Fruit fly (Drosophila melanogaster) whole organism, embryonic: ENCODE data around the gene tst.
A peak's percentile ranks its signal among the peaks of the same experiment; 100 is the strongest.

Experiments used
- Aef1 ChIP-seq: fragments of 200-800 bp; sonication (Bioruptor generic); IDR thresholded peaks from 3 replicates; pipeline ENCODE4 v1.3.6; 2022; ENCODE audit warnings: missing biosample characterization, missing genetic modification characterization
- Atf6 ChIP-seq: fragments of 200-800 bp; sonication (Bioruptor generic); IDR thresholded peaks from 2 replicates; pipeline ENCODE4 v1.3.6; 2022; ENCODE audit warnings: missing biosample characterization, missing genetic modification characterization
- B-H2 ChIP-seq: fragments of 200-800 bp; sonication (Bioruptor generic); optimal IDR thresholded peaks from 2 replicates; lab custom pipeline; 2018; ENCODE audit warnings: missing biosample characterization, mild to moderate bottlenecking, missing genetic modification characterization
- Bgb ChIP-seq: fragments of 200-800 bp; sonication (Bioruptor generic); IDR thresholded peaks from 2 replicates; pipeline ENCODE4 v1.3.6; 2022; ENCODE audit warnings: missing biosample characterization, missing genetic modification characterization; ENCODE audit not compliant: partially characterized antibody
- Bteb2 ChIP-seq: fragments of 200-800 bp; sonication (Bioruptor generic); optimal IDR thresholded peaks from 2 replicates; lab custom pipeline; 2016; ENCODE audit warnings: missing biosample characterization, missing genetic modification characterization
- CG10321 ChIP-seq: fragments of 200-800 bp; sonication (Bioruptor generic); IDR thresholded peaks from 2 replicates; pipeline ENCODE4 v1.3.6; 2022; ENCODE audit warnings: missing biosample characterization, missing genetic modification characterization
- CG11504 ChIP-seq: fragments of 200-800 bp; sonication (Bioruptor generic); optimal IDR thresholded peaks from 3 replicates; lab custom pipeline; 2019; ENCODE audit warnings: missing biosample characterization, mild to moderate bottlenecking, missing genetic modification characterization, moderate library complexity
- CG12155 ChIP-seq: fragments of 200-800 bp; sonication (Bioruptor generic); optimal IDR thresholded peaks from 3 replicates; lab custom pipeline; 2016; ENCODE audit warnings: missing biosample characterization, missing genetic modification characterization
- CG13287 ChIP-seq: fragments of 200-800 bp; sonication (Bioruptor generic); IDR thresholded peaks from 2 replicates; pipeline ENCODE4 v1.3.6; 2022; ENCODE audit warnings: missing biosample characterization, missing genetic modification characterization; ENCODE audit not compliant: partially characterized antibody
- CG14014 ChIP-seq: fragments of 200-800 bp; sonication (Bioruptor generic); IDR thresholded peaks from 2 replicates; pipeline ENCODE4 v1.3.6; 2022; ENCODE audit warnings: missing biosample characterization, missing genetic modification characterization
- CG15269 ChIP-seq: fragments of 200-800 bp; sonication (Bioruptor generic); optimal IDR thresholded peaks from 2 replicates; lab custom pipeline; 2018; ENCODE audit warnings: missing biosample characterization, mild to moderate bottlenecking, missing genetic modification characterization, moderate library complexity
- CG15479 ChIP-seq: fragments of 200-800 bp; sonication (Bioruptor generic); optimal IDR thresholded peaks from 3 replicates; lab custom pipeline; 2019; ENCODE audit warnings: missing biosample characterization, mild to moderate bottlenecking, missing genetic modification characterization, moderate library complexity
- CG15514 ChIP-seq: fragments of 200-800 bp; sonication (Bioruptor generic); optimal IDR thresholded peaks from 3 replicates; lab custom pipeline; 2017; ENCODE audit warnings: missing biosample characterization, missing genetic modification characterization, mild to moderate bottlenecking, moderate library complexity, missing genetic modification reagents
- CG17186 ChIP-seq: fragments of 200-800 bp; sonication (Bioruptor generic); optimal IDR thresholded peaks from 3 replicates; lab custom pipeline; 2017; ENCODE audit warnings: missing biosample characterization, missing genetic modification reagents, missing genetic modification characterization
- CG18619 ChIP-seq: fragments of 200-800 bp; sonication (Bioruptor generic); optimal IDR thresholded peaks from 3 replicates; lab custom pipeline; 2017; ENCODE audit warnings: missing biosample characterization, mild to moderate bottlenecking, missing genetic modification characterization
- CG2712 ChIP-seq: fragments of 200-800 bp; optimal IDR thresholded peaks from 3 replicates; lab custom pipeline; 2019; ENCODE audit warnings: missing biosample characterization, mild to moderate bottlenecking, missing genetic modification characterization, moderate library complexity
- CG2875 ChIP-seq: fragments of 200-800 bp; sonication (Bioruptor generic); optimal IDR thresholded peaks from 2 replicates; lab custom pipeline; 2017; ENCODE audit warnings: missing biosample characterization, mild to moderate bottlenecking, missing genetic modification characterization, missing genetic modification reagents
- CG31365 ChIP-seq: fragments of 200-800 bp; sonication (Bioruptor generic); optimal IDR thresholded peaks from 2 replicates; lab custom pipeline; 2018; ENCODE audit warnings: missing biosample characterization, mild to moderate bottlenecking, missing genetic modification characterization
- CG42726 ChIP-seq: fragments of 200-800 bp; sonication (Bioruptor generic); IDR thresholded peaks from 2 replicates; pipeline ENCODE4 v1.3.6; 2022; ENCODE audit warnings: missing biosample characterization, missing genetic modification characterization; ENCODE audit not compliant: partially characterized antibody
- CG4820 ChIP-seq: fragments of 200-800 bp; sonication (Bioruptor generic); optimal IDR thresholded peaks from 3 replicates; lab custom pipeline; 2016; ENCODE audit warnings: missing biosample characterization, missing genetic modification characterization
- CG5245 ChIP-seq: fragments of 200-800 bp; sonication (Bioruptor generic); optimal IDR thresholded peaks from 3 replicates; lab custom pipeline; 2016; ENCODE audit warnings: missing biosample characterization, missing genetic modification characterization
- CG7271 ChIP-seq: fragments of 200-800 bp; sonication (Bioruptor generic); optimal IDR thresholded peaks from 2 replicates; lab custom pipeline; 2018; ENCODE audit warnings: missing biosample characterization, mild to moderate bottlenecking, missing genetic modification characterization, moderate library complexity
- CG7556 ChIP-seq: fragments of 200-800 bp; sonication (Bioruptor generic); optimal IDR thresholded peaks from 2 replicates; lab custom pipeline; 2017; ENCODE audit warnings: missing biosample characterization, mild to moderate bottlenecking, missing genetic modification characterization
- CG8290 ChIP-seq, 3 experiments: fragments of 200-800 bp; sonication (Bioruptor generic); optimal IDR thresholded peaks; 2 replicates each; lab custom pipeline; 2016 to 2019; ENCODE audit warnings: missing biosample characterization in 3 of 3, missing genetic modification characterization in 3 of 3, mild to moderate bottlenecking in 2 of 3, moderate library complexity in 1 of 3
- CG8765 ChIP-seq: fragments of 200-800 bp; sonication (Bioruptor generic); IDR thresholded peaks from 2 replicates; pipeline ENCODE4 v1.3.6; 2022; ENCODE audit warnings: missing biosample characterization, missing genetic modification characterization
- D19A ChIP-seq: fragments of 200-800 bp; optimal IDR thresholded peaks from 3 replicates; lab custom pipeline; 2019; ENCODE audit warnings: missing biosample characterization, mild to moderate bottlenecking, missing genetic modification characterization, moderate library complexity
- E2f2 ChIP-seq: fragments of 200-800 bp; sonication (Bioruptor generic); IDR thresholded peaks from 2 replicates; pipeline ENCODE4 v1.3.6; 2022; ENCODE audit warnings: missing biosample characterization, missing genetic modification characterization
- Elba2 ChIP-seq: fragments of 200-800 bp; sonication (Bioruptor generic); optimal IDR thresholded peaks from 3 replicates; lab custom pipeline; 2016; ENCODE audit warnings: missing biosample characterization, missing genetic modification characterization
- GATAe ChIP-seq: fragments of 200-800 bp; sonication (Bioruptor generic); conservative IDR thresholded peaks from 2 replicates; pipeline ENCODE4 v1.3.6; 2022; ENCODE audit warnings: missing biosample characterization, missing genetic modification characterization
- HLH4C ChIP-seq: fragments of 200-800 bp; sonication (Bioruptor generic); IDR thresholded peaks from 3 replicates; pipeline ENCODE4 v1.3.6; 2022; ENCODE audit warnings: missing biosample characterization, missing genetic modification characterization; ENCODE audit not compliant: partially characterized antibody
- HmgZ ChIP-seq: fragments of 200-800 bp; sonication (Bioruptor generic); optimal IDR thresholded peaks from 2 replicates; lab custom pipeline; 2018; ENCODE audit warnings: missing biosample characterization, mild to moderate bottlenecking, missing genetic modification characterization
- Optix ChIP-seq: fragments of 200-800 bp; sonication (Bioruptor generic); IDR thresholded peaks from 3 replicates; pipeline ENCODE4 v1.3.6; 2022; ENCODE audit warnings: missing biosample characterization, missing genetic modification characterization
- abd-A ChIP-seq: fragments of 200-800 bp; sonication (Bioruptor generic); optimal IDR thresholded peaks from 3 replicates; lab custom pipeline; 2019; ENCODE audit warnings: missing biosample characterization, mild to moderate bottlenecking, missing genetic modification characterization, moderate library complexity
- cad ChIP-seq: fragments of >200 bp; optimal IDR thresholded peaks from 2 replicates; lab custom pipeline; 2017; ENCODE audit warnings: missing biosample characterization, missing genetic modification characterization
- exex ChIP-seq: fragments of 200-800 bp; sonication (Bioruptor generic); optimal IDR thresholded peaks from 4 replicates; lab custom pipeline; 2018; ENCODE audit warnings: missing biosample characterization, mild to moderate bottlenecking, missing genetic modification characterization, moderate library complexity
- grau ChIP-seq: fragments of 200-800 bp; optimal IDR thresholded peaks from 3 replicates; lab custom pipeline; 2019; ENCODE audit warnings: missing biosample characterization, mild to moderate bottlenecking, missing genetic modification characterization, moderate library complexity
- her ChIP-seq: fragments of 200-800 bp; sonication (Bioruptor generic); optimal IDR thresholded peaks from 2 replicates; lab custom pipeline; 2016; ENCODE audit warnings: missing biosample characterization, missing genetic modification characterization
- klu ChIP-seq: fragments of 200-800 bp; sonication (Bioruptor generic); IDR thresholded peaks from 2 replicates; pipeline ENCODE4 v1.3.6; 2022; ENCODE audit warnings: missing biosample characterization, missing genetic modification characterization
- pum ChIP-seq: fragments of 200-800 bp; sonication (Bioruptor generic); optimal IDR thresholded peaks from 2 replicates; lab custom pipeline; 2016; ENCODE audit warnings: missing biosample characterization, missing genetic modification characterization
- pzg ChIP-seq: fragments of 200-800 bp; sonication (Bioruptor generic); optimal IDR thresholded peaks from 3 replicates; lab custom pipeline; 2018; ENCODE audit warnings: missing biosample characterization, mild to moderate bottlenecking, missing genetic modification characterization, moderate library complexity
- ranshi ChIP-seq: fragments of 200-800 bp; sonication (Bioruptor generic); IDR thresholded peaks from 2 replicates; pipeline ENCODE4 v1.3.6; 2022; ENCODE audit warnings: missing biosample characterization, missing genetic modification characterization
- seq ChIP-seq: fragments of 200-800 bp; sonication (Bioruptor generic); IDR thresholded peaks from 2 replicates; pipeline ENCODE4 v1.3.6; 2022; ENCODE audit warnings: missing biosample characterization, missing genetic modification characterization
- sqz ChIP-seq: fragments of 200-800 bp; sonication (Bioruptor generic); optimal IDR thresholded peaks from 3 replicates; lab custom pipeline; 2018; ENCODE audit warnings: missing biosample characterization, mild to moderate bottlenecking, missing genetic modification characterization
- ssp ChIP-seq: fragments of 200-800 bp; sonication (Bioruptor generic); IDR thresholded peaks from 2 replicates; pipeline ENCODE4 v1.3.6; 2022; ENCODE audit warnings: missing biosample characterization, missing genetic modification characterization
- vfl ChIP-seq: fragments of 200-800 bp; sonication (Bioruptor generic); optimal IDR thresholded peaks from 2 replicates; lab custom pipeline; 2016; ENCODE audit warnings: missing biosample characterization, missing genetic modification characterization
- wdn ChIP-seq: fragments of 200-800 bp; sonication (Bioruptor generic); IDR thresholded peaks from 2 replicates; pipeline ENCODE4 v1.3.6; 2022; ENCODE audit warnings: missing biosample characterization, missing genetic modification characterization
- wek ChIP-seq: fragments of 200-800 bp; sonication (Bioruptor generic); optimal IDR thresholded peaks from 3 replicates; lab custom pipeline; 2018; ENCODE audit warnings: missing biosample characterization, mild to moderate bottlenecking, missing genetic modification characterization, moderate library complexity

The tst gene

dm6 chr3R:23763015-23763414 is 9.6 kb downstream of the tst start, which contains the start of gene udt (continued):
- TF ChIP-seq CG5245 (GFP tag; lab: Kevin White, UChicago) (no peak), CG2712 (peak; percentile 13), her (GFP tag; lab: Kevin White, UChicago) (no peak)
- TF ChIP-seq, all 482 proteins: peak for 62

dm6 chr3R:23760219-23761018 is 12.2 kb downstream of the tst start, which contains the start of gene SdhD:
Gene SdhD (minus strand): TSS chr3R:23760600.
- TF ChIP-seq CG2875 (GFP tag; lab: Kevin White, UChicago): no peak
- TF ChIP-seq CG15479 (GFP tag; lab: Kevin White, UChicago): no peak
- no peak for TF ChIP-seq CG17186 (GFP tag; lab: Kevin White, UChicago)
- TF ChIP-seq vfl (GFP tag; lab: Kevin White, UChicago): peak; percentile 53
- TF ChIP-seq Bteb2 (GFP tag; lab: Kevin White, UChicago): peak; percentile 15
- no peak for TF ChIP-seq seq (GFP tag; lab: Robert Waterston, UW)
- no peak for TF ChIP-seq pum (GFP tag; lab: Kevin White, UChicago)
- peak; percentile 30; the same call in 1 of the 2 replicates for TF ChIP-seq E2f2 (GFP tag; lab: Robert Waterston, UW)
- TF ChIP-seq CG7271 (tag; lab: Kevin White, UChicago): no peak
- TF ChIP-seq Atf6 (GFP tag; lab: Robert Waterston, UW): peak; percentile 16; the same call in 1 of the 2 replicates
- TF ChIP-seq D19A: no peak
- no peak for TF ChIP-seq wdn (GFP tag; lab: Robert Waterston, UW)
- no peak for TF ChIP-seq abd-A (tag; lab: Kevin White, UChicago)
- no peak for TF ChIP-seq klu (GFP tag; lab: Robert Waterston, UW)
- peak; percentile 7; the same call in 1 of the 2 replicates for TF ChIP-seq CG14014 (GFP tag; lab: Robert Waterston, UW)
- TF ChIP-seq CG31365 (tag; lab: Kevin White, UChicago): no peak
- TF ChIP-seq CG18619: no peak
- TF ChIP-seq CG7556 (GFP tag; lab: Kevin White, UChicago): peak; percentile 19
- no peak for TF ChIP-seq CG8765 (GFP tag; lab: Robert Waterston, UW)
- no peak for TF ChIP-seq CG11504 (tag; lab: Kevin White, UChicago)
- TF ChIP-seq CG15269 (tag; lab: Kevin White, UChicago): peak; percentile 27
- TF ChIP-seq ranshi (GFP tag; lab: Robert Waterston, UW): peak; percentile 33; the same call in 1 of the 2 replicates
- TF ChIP-seq sqz (GFP tag; lab: Kevin White, UChicago): no peak
- peak; percentile 55 for TF ChIP-seq HmgZ (tag; lab: Kevin White, UChicago)
- no peak for TF ChIP-seq GATAe
- peak; percentile 10 for TF ChIP-seq CG4820 (GFP tag; lab: Kevin White, UChicago)
- no peak for TF ChIP-seq CG42726 (GFP tag; lab: Robert Waterston, UW)
- TF ChIP-seq B-H2: peak; percentile 61
- TF ChIP-seq CG12155: peak; percentile 31
- TF ChIP-seq exex (tag; lab: Kevin White, UChicago): peak; percentile 27
- no peak for TF ChIP-seq CG10321
- TF ChIP-seq pzg (GFP tag; lab: Kevin White, UChicago): peak; percentile 58
- TF ChIP-seq CG15514 (GFP tag; lab: Kevin White, UChicago): peak; percentile 56
- peak; percentile 34 for TF ChIP-seq Elba2 (GFP tag; lab: Kevin White, UChicago)
- no peak for TF ChIP-seq Optix (GFP tag; lab: Robert Waterston, UW)
- TF ChIP-seq grau (tag; lab: Kevin White, UChicago): peak; percentile 10
- peak; percentile 66 for TF ChIP-seq Bgb
- TF ChIP-seq ssp (GFP tag; lab: Robert Waterston, UW): no peak
- TF ChIP-seq CG8290 (GFP tag; optimal IDR thresholded peaks at IDR 0.05; lab: Kevin White, UChicago): no peak
- peak in 1 of 2 experiments; percentile 67 for TF ChIP-seq CG8290 (tag; optimal IDR thresholded peaks at IDR 0.05; lab: Kevin White, UChicago)
- TF ChIP-seq cad: no peak
- no peak for TF ChIP-seq Aef1 (GFP tag; lab: Robert Waterston, UW)
- peak; percentile 27 for TF ChIP-seq wek (GFP tag; lab: Kevin White, UChicago)
- TF ChIP-seq CG13287 (GFP tag; lab: Robert Waterston, UW): peak; percentile 72
- peak; percentile 63 for TF ChIP-seq HLH4C (GFP tag; lab: Robert Waterston, UW)
